Fruit fly (Drosophila melanogaster) whole organism, wandering third instar larva: Measurements from ENCODE around the gene nmdyn-D6.

Source experiments
- N ChIP-seq: fragments of >200 bp; optimal IDR thresholded peaks from 2 replicates; lab custom pipeline; 2018; ENCODE audit warnings: missing biosample characterization, missing external identifiers, missing genetic modification characterization
- h ChIP-seq: fragments of 200-800 bp; sonication (Bioruptor generic); optimal IDR thresholded peaks from 3 replicates; lab custom pipeline; 2016; ENCODE audit warnings: missing biosample characterization, mild to moderate bottlenecking, missing genetic modification characterization
- tai ChIP-seq: sonication (Bioruptor generic); optimal IDR thresholded peaks from 2 replicates; lab custom pipeline; 2016; ENCODE audit warnings: missing biosample characterization, missing genetic modification characterization

dm6 chrX:14612302-14612701 lies 28.8 kb downstream of the nmdyn-D6 start:
- no peak for TF ChIP-seq tai (GFP tag; lab: Kevin White, UChicago)
- TF ChIP-seq N (GFP tag; lab: Kevin White, UChicago): no peak
- TF ChIP-seq h (GFP tag; lab: Kevin White, UChicago): peak; percentile 30
